Fruit fly (Drosophila melanogaster) whole organism, prepupa: Measurements from ENCODE around the gene kek5.

ENCODE experiments used
- CG11294 ChIP-seq: fragments of 200-800 bp; sonication (Bioruptor generic); IDR thresholded peaks from 2 replicates; pipeline ENCODE4 v1.3.6; 2022; ENCODE audit warnings: missing biosample characterization, missing genetic modification characterization
- CG11762 ChIP-seq: fragments of 200-800 bp; sonication (Bioruptor generic); optimal IDR thresholded peaks from 3 replicates; lab custom pipeline; 2016; ENCODE audit warnings: missing biosample characterization, missing genetic modification characterization; ENCODE audit not compliant: insufficient read depth
- CG3919 ChIP-seq: fragments of 200-800 bp; sonication (Bioruptor generic); optimal IDR thresholded peaks from 3 replicates; lab custom pipeline; 2016; ENCODE audit warnings: missing biosample characterization, missing genetic modification characterization
- CG6276 ChIP-seq: fragments of 200-800 bp; sonication (Bioruptor generic); optimal IDR thresholded peaks from 2 replicates; lab custom pipeline; 2017; ENCODE audit warnings: missing biosample characterization, mild to moderate bottlenecking, missing genetic modification characterization
- CG8319 ChIP-seq: fragments of 200-800 bp; sonication (Bioruptor generic); optimal IDR thresholded peaks from 3 replicates; lab custom pipeline; 2016; ENCODE audit warnings: missing biosample characterization, missing genetic modification characterization
- Eip78C ChIP-seq: fragments of 200-800 bp; sonication (Bioruptor generic); peaks from one replicate; lab custom pipeline; 2016; ENCODE audit warnings: missing biosample characterization, missing genetic modification characterization
- Gug ChIP-seq: fragments of 200-800 bp; sonication (Bioruptor generic); IDR thresholded peaks from 2 replicates; pipeline ENCODE4 v1.3.6; 2022; ENCODE audit warnings: missing biosample characterization, missing genetic modification characterization
- Hr39 ChIP-seq: fragments of 200-800 bp; sonication (Bioruptor generic); optimal IDR thresholded peaks from 2 replicates; lab custom pipeline; 2016; ENCODE audit warnings: missing biosample characterization, missing genetic modification characterization
- achi ChIP-seq: fragments of 200-800 bp; sonication (Bioruptor generic); optimal IDR thresholded peaks from 3 replicates; lab custom pipeline; 2016; ENCODE audit warnings: missing biosample characterization, missing genetic modification characterization
- lz ChIP-seq: fragments of 200-800 bp; sonication (Bioruptor generic); optimal IDR thresholded peaks from 3 replicates; lab custom pipeline; 2016; ENCODE audit warnings: missing biosample characterization, missing genetic modification characterization

DNA sequence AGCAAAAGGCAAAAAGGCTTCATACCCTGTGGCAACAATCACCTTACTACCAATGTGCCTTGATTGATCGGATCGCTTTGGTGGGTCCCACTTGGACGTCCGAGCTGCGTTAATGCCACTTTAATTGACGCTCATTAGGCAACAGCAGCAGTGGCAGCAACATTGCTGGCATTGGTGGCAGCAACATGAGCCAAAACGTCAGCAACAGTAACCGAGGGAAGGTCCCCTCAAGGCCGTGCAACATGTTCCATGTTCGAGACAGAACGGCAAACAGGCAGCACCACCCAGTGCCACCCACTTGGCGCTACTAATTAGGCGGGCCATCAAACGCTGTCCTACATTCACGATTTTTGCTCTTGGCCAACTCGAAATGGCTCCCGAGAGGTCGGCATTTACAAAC lies 67.3 kb downstream of the kek5 start:
- TF ChIP-seq CG3919 (GFP tag; lab: Kevin White, UChicago) (no peak), CG8319 (GFP tag; lab: Kevin White, UChicago) (no peak), CG6276 (no peak), Hr39 (no peak), achi (GFP tag; lab: Kevin White, UChicago) (no peak), Gug (GFP tag; lab: Robert Waterston, UW) (no peak), lz (no peak), Eip78C (GFP tag; lab: Kevin White, UChicago) (no peak), CG11294 (GFP tag; lab: Robert Waterston, UW) (no peak), CG11762 (no peak)
